Worm (Caenorhabditis elegans): Measurements from ENCODE around the gene Y94H6A.3.

Gene Y94H6A.3

ce11 chrIV:2676281-2676680 lies at the start of gene Y94H6A.3:
Gene Y94H6A.3 (plus strand): TSS chrIV:2676512.
- peak; percentile 73 for TF ChIP-seq R02D3.7 (tag; optimal IDR thresholded peaks at IDR 0.05)
- TF ChIP-seq nhr-43 (tag; optimal IDR thresholded peaks at IDR 0.05; ENCODE audit: poor library complexity, severe bottlenecking), result peak; percentile 85
- peak; percentile 89 for TF ChIP-seq nhr-23 (tag; optimal IDR thresholded peaks at IDR 0.05)
- no peak for TF ChIP-seq nhr-237 (tag; optimal IDR thresholded peaks at IDR 0.05)
- TF ChIP-seq nhr-11 (tag; optimal IDR thresholded peaks at IDR 0.05), result peak; percentile 47
- TF ChIP-seq nfya-1 (tag; optimal IDR thresholded peaks at IDR 0.05; ENCODE audit: insufficient read depth), result peak; percentile 92
- TF ChIP-seq ceh-28 (tag; optimal IDR thresholded peaks at IDR 0.05), result peak; percentile 61
- TF ChIP-seq jun-1 (tag; optimal IDR thresholded peaks at IDR 0.05), result peak; percentile 66
- no peak for TF ChIP-seq ZK546.5 (tag; optimal IDR thresholded peaks at IDR 0.05)
- peak in 1 of 2 experiments; percentile 24 for TF ChIP-seq eor-1 (tag; optimal IDR thresholded peaks at IDR 0.05)
- TF ChIP-seq hmg-11 (tag; optimal IDR thresholded peaks at IDR 0.05), result peak; percentile 48
- TF ChIP-seq mdl-1 (tag; optimal IDR thresholded peaks at IDR 0.05), result no peak
- TF ChIP-seq skn-1 (tag; optimal IDR thresholded peaks at IDR 0.05), result peak; percentile 84
- peak; percentile 37 for TF ChIP-seq ama-1 (optimal IDR thresholded peaks at IDR 0.05)
- TF ChIP-seq ceh-82 (tag; optimal IDR thresholded peaks at IDR 0.05), result peak; percentile 68
- TF ChIP-seq elt-3 (tag; optimal IDR thresholded peaks at IDR 0.05), result no peak
- TF ChIP-seq fkh-10 (GFP tag; optimal IDR thresholded peaks at IDR 0.05), result peak; percentile 87
- TF ChIP-seq pha-4 (tag; optimal IDR thresholded peaks at IDR 0.05), result peak; percentile 90
- TF ChIP-seq nhr-76 (tag; optimal IDR thresholded peaks at IDR 0.05), result no peak
- TF ChIP-seq ceh-9 (tag; optimal IDR thresholded peaks at IDR 0.05), result no peak
- peak; percentile 97 for TF ChIP-seq lin-15B (tag; optimal IDR thresholded peaks at IDR 0.05)
- no peak for TF ChIP-seq fkh-2 (tag; optimal IDR thresholded peaks at IDR 0.05)
- peak; percentile 17 for TF ChIP-seq elt-2 (tag; optimal IDR thresholded peaks at IDR 0.05)
- TF ChIP-seq lsy-12 (tag; optimal IDR thresholded peaks at IDR 0.05), result peak; percentile 52
- TF ChIP-seq nhr-12 (tag; optimal IDR thresholded peaks at IDR 0.05), result no peak
- peak; percentile 72 for TF ChIP-seq tbx-2 (tag; optimal IDR thresholded peaks at IDR 0.05)
- TF ChIP-seq pqm-1 (tag; optimal IDR thresholded peaks at IDR 0.05), result peak; percentile 20
- TF ChIP-seq snpc-4 (tag; optimal IDR thresholded peaks at IDR 0.05), result peak; percentile 61
- TF ChIP-seq lin-39 (tag; optimal IDR thresholded peaks at IDR 0.05), result peak; percentile 68
- TF ChIP-seq nhr-25 (tag; optimal IDR thresholded peaks at IDR 0.05), result peak; percentile 76
- no peak for TF ChIP-seq ztf-4 (tag; optimal IDR thresholded peaks at IDR 0.05)

ce11 chrIV:2628171-2628570 lies 48.1 kb upstream of the Y94H6A.3 start, which contains the start of gene ngn-1:
Gene ngn-1 (minus strand): TSS chrIV:2628271.
- TF ChIP-seq unc-39 (tag; optimal IDR thresholded peaks at IDR 0.05), result no peak
- TF ChIP-seq nhr-67 (tag; optimal IDR thresholded peaks at IDR 0.05), result no peak

ce11 chrIV:2630145-2630544 lies 46.2 kb upstream of the Y94H6A.3 start:
- TF ChIP-seq unc-62 (GFP tag; optimal IDR thresholded peaks at IDR 0.05) (no peak), snpc-4 (tag; optimal IDR thresholded peaks at IDR 0.05) (no peak), nhr-76 (tag; optimal IDR thresholded peaks at IDR 0.05) (no peak), ceh-28 (tag; optimal IDR thresholded peaks at IDR 0.05) (no peak), lin-15B (tag; optimal IDR thresholded peaks at IDR 0.05) (no peak), ceh-82 (tag; optimal IDR thresholded peaks at IDR 0.05) (no peak), fos-1 (tag; optimal IDR thresholded peaks at IDR 0.05) (no peak), elt-2 (tag; optimal IDR thresholded peaks at IDR 0.05) (no peak), daf-12 (tag; optimal IDR thresholded peaks at IDR 0.05) (no peak), ztf-4 (tag; optimal IDR thresholded peaks at IDR 0.05) (no peak), lin-39 (tag; optimal IDR thresholded peaks at IDR 0.05) (no peak), unc-39 (tag; optimal IDR thresholded peaks at IDR 0.05) (no peak), ama-1 (optimal IDR thresholded peaks at IDR 0.05) (no peak), nhr-43 (tag; optimal IDR thresholded peaks at IDR 0.05; ENCODE audit: poor library complexity, severe bottlenecking) (no peak), tbx-2 (tag; optimal IDR thresholded peaks at IDR 0.05) (no peak), pqm-1 (tag; optimal IDR thresholded peaks at IDR 0.05) (no peak), fkh-10 (GFP tag; optimal IDR thresholded peaks at IDR 0.05) (no peak), nhr-25 (tag; optimal IDR thresholded peaks at IDR 0.05) (no peak), lsy-12 (tag; optimal IDR thresholded peaks at IDR 0.05) (no peak), elt-3 (tag; optimal IDR thresholded peaks at IDR 0.05) (no peak)

- no peak for TF ChIP-seq zag-1 (tag; optimal IDR thresholded peaks at IDR 0.05)
- no peak for TF ChIP-seq R02D3.7 (tag; optimal IDR thresholded peaks at IDR 0.05)
- TF ChIP-seq nhr-67 (tag; optimal IDR thresholded peaks at IDR 0.05), result no peak
- no peak for TF ChIP-seq unc-62 (GFP tag; optimal IDR thresholded peaks at IDR 0.05)
- no peak for TF ChIP-seq ceh-16 (tag; optimal IDR thresholded peaks at IDR 0.05)
- TF ChIP-seq lsy-12 (tag; optimal IDR thresholded peaks at IDR 0.05), result no peak
These were observed 41.3 kb upstream of the Y94H6A.3 start for ce11 chrIV:2634992-2635391.

Data from whole organism, L3 larva.